Fruit fly (Drosophila melanogaster): ENCODE data around the gene CG17928.

The CG17928 gene

dm6 chr2L:16760504-16761417 lies 30.6 kb upstream of the CG17928 start, which contains the start of gene ppk17 (continued):
- TF ChIP-seq seq (GFP tag; IDR thresholded peaks at IDR 0.05) (no peak), luna (GFP tag; optimal IDR thresholded peaks at IDR 0.05) (no peak), CG9437 (GFP tag; optimal IDR thresholded peaks at IDR 0.05) (no peak), al (GFP tag; IDR thresholded peaks at IDR 0.05) (no peak)

- TF ChIP-seq MESR4 (GFP tag; optimal IDR thresholded peaks at IDR 0.05), result no peak
- 0 out of 3 replicates have a peak, but pooled peaks have one; percentile 27 for TF ChIP-seq gce (GFP tag; IDR thresholded peaks at IDR 0.05)
- TF ChIP-seq sens (GFP tag), result peak; percentile 65
- TF ChIP-seq oc (tag; optimal IDR thresholded peaks at IDR 0.05), result no peak
- TF ChIP-seq Adf1 (GFP tag; IDR thresholded peaks at IDR 0.05), result no peak
- TF ChIP-seq CG17912 (GFP tag; optimal IDR thresholded peaks at IDR 0.05), result no peak
- TF ChIP-seq CG11696 (GFP tag; IDR thresholded peaks at IDR 0.05), result no peak
- no peak for TF ChIP-seq CG9609 (GFP tag; optimal IDR thresholded peaks at IDR 0.05)
- TF ChIP-seq CG12744 (GFP tag; optimal IDR thresholded peaks at IDR 0.05), result no peak
- TF ChIP-seq CrebB (tag; optimal IDR thresholded peaks at IDR 0.05), result no peak
- TF ChIP-seq knrl (GFP tag; IDR thresholded peaks at IDR 0.05; ENCODE audit: partially characterized antibody), result no peak
- 0 out of 2 replicates have a peak, but pooled peaks have one; percentile 7 for TF ChIP-seq Taf1 (GFP tag; IDR thresholded peaks at IDR 0.05)
- peak; percentile 4 for TF ChIP-seq gem (tag; optimal IDR thresholded peaks at IDR 0.05)
- peak; percentile 76 for TF ChIP-seq Ets65A (GFP tag)
- TF ChIP-seq Fer2 (tag; optimal IDR thresholded peaks at IDR 0.05), result no peak
- TF ChIP-seq klu (GFP tag; IDR thresholded peaks at IDR 0.05), result no peak
- no peak for TF ChIP-seq fru (optimal IDR thresholded peaks at IDR 0.05)
- TF ChIP-seq CG9932 (GFP tag; IDR thresholded peaks at IDR 0.05), result 0 out of 2 replicates have a peak, but pooled peaks have one; percentile 11
- peak; percentile 10 for TF ChIP-seq CG2120 (GFP tag; optimal IDR thresholded peaks at IDR 0.05)
- TF ChIP-seq sima (GFP tag; optimal IDR thresholded peaks at IDR 0.05), result no peak
- TF ChIP-seq stc (GFP tag; IDR thresholded peaks at IDR 0.05), result no peak
- TF ChIP-seq B-H1 (GFP tag; IDR thresholded peaks at IDR 0.05), result no peak
- no peak for TF ChIP-seq Dp (GFP tag; optimal IDR thresholded peaks at IDR 0.05)
- no peak for TF ChIP-seq CG6854 (GFP tag; optimal IDR thresholded peaks at IDR 0.05)
- TF ChIP-seq CG1792 (GFP tag; optimal IDR thresholded peaks at IDR 0.05), result no peak
- no peak for TF ChIP-seq az2 (GFP tag; optimal IDR thresholded peaks at IDR 0.05)
- no peak for TF ChIP-seq Sin3A (optimal IDR thresholded peaks at IDR 0.05)
- no peak for TF ChIP-seq lbe (GFP tag; optimal IDR thresholded peaks at IDR 0.05)
- TF ChIP-seq CG17186 (GFP tag; optimal IDR thresholded peaks at IDR 0.05), result no peak
- no peak for TF ChIP-seq luna (GFP tag; optimal IDR thresholded peaks at IDR 0.05)
- no peak for TF ChIP-seq CG10366 (GFP tag; IDR thresholded peaks at IDR 0.05)
- no peak for TF ChIP-seq CG3847 (GFP tag; IDR thresholded peaks at IDR 0.05)
- peak; percentile 23; the same call in 1 of the 2 replicates for TF ChIP-seq Rfx (GFP tag; IDR thresholded peaks at IDR 0.05)
- TF ChIP-seq Chrac-16 (GFP tag; optimal IDR thresholded peaks at IDR 0.05), result no peak
- TF ChIP-seq ci (GFP tag; IDR thresholded peaks at IDR 0.05), result 0 out of 3 replicates have a peak, but pooled peaks have one; percentile 37
- TF ChIP-seq ssp (GFP tag; IDR thresholded peaks at IDR 0.05), result no peak
- TF ChIP-seq ap (GFP tag; IDR thresholded peaks at IDR 0.05), result no peak
- TF ChIP-seq peb (GFP tag; IDR thresholded peaks at IDR 0.05), result no peak
- no peak for TF ChIP-seq mirr (GFP tag; optimal IDR thresholded peaks at IDR 0.05)
- TF ChIP-seq scrt (GFP tag; optimal IDR thresholded peaks at IDR 0.05), result no peak
- no peak for TF ChIP-seq disco-r (GFP tag; optimal IDR thresholded peaks at IDR 0.05)
- TF ChIP-seq Side (GFP tag; optimal IDR thresholded peaks at IDR 0.05), result no peak
- no peak for TF ChIP-seq CG17361 (GFP tag; IDR thresholded peaks at IDR 0.05)
- TF ChIP-seq Mes4 (GFP tag; optimal IDR thresholded peaks at IDR 0.05), result no peak
- TF ChIP-seq sr (GFP tag; IDR thresholded peaks at IDR 0.05), result no peak
- TF ChIP-seq zf30C (GFP tag; optimal IDR thresholded peaks at IDR 0.05), result no peak
- no peak for TF ChIP-seq usp (GFP tag; optimal IDR thresholded peaks at IDR 0.05)
Measured at dm6 chr2L:16761891-16762290, 29.5 kb upstream of the CG17928 start.
